Worm (Caenorhabditis elegans): ENCODE measurements around the gene nhr-105.

nhr-105 gene

DNA sequence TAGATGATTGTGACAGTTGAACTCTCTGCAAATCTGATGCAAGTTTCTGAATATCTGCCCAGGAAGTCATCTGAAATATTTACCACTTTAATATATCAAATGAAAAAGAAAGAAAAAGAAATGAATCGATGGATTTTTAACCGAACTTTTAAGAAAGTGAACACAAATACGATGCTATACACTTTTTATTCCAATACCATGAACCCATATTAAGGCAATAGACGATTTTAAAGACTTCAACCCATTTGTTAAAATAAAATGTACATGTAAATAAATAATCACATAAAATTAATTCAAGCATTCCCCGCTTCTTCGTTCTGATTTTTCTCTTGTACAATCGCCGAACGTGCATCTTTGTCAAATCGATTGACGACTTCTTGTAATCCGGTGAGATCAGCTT, 13.2 kb upstream of the nhr-105 start, which contains the start of gene ufl-1:
Gene ufl-1 (minus strand): TSS at position 70 of the 400 bp plus-strand sequence.
- no peak for TF ChIP-seq pax-1 (tag; optimal IDR thresholded peaks at IDR 0.05)
- TF ChIP-seq K02D7.2 (tag; optimal IDR thresholded peaks at IDR 0.05), result no peak
- TF ChIP-seq ceh-24 (tag; optimal IDR thresholded peaks at IDR 0.05), result no peak
- TF ChIP-seq ceh-9 (tag; optimal IDR thresholded peaks at IDR 0.05), result no peak
- TF ChIP-seq gmeb-2 (tag; optimal IDR thresholded peaks at IDR 0.05), result no peak
- no peak for TF ChIP-seq ceh-6 (GFP tag; optimal IDR thresholded peaks at IDR 0.05)
- no peak for TF ChIP-seq zip-5 (tag; optimal IDR thresholded peaks at IDR 0.05)
- TF ChIP-seq ama-1 (optimal IDR thresholded peaks at IDR 0.05), result no peak
- TF ChIP-seq C38D4.7 (GFP tag; optimal IDR thresholded peaks at IDR 0.05), result no peak
- TF ChIP-seq ahr-1 (tag; optimal IDR thresholded peaks at IDR 0.05), result no peak
- no peak for TF ChIP-seq hlh-8 (tag; optimal IDR thresholded peaks at IDR 0.05)
- no peak for TF ChIP-seq hlh-13 (GFP tag; optimal IDR thresholded peaks at IDR 0.05)
- TF ChIP-seq mec-3 (tag; optimal IDR thresholded peaks at IDR 0.05; ENCODE audit: borderline replicate concordance), result no peak
- TF ChIP-seq odd-2 (tag; optimal IDR thresholded peaks at IDR 0.05), result no peak
- TF ChIP-seq dmd-4 (tag; optimal IDR thresholded peaks at IDR 0.05; ENCODE audit: borderline replicate concordance), result no peak
- TF ChIP-seq fkh-6 (tag; optimal IDR thresholded peaks at IDR 0.05), result no peak
- TF ChIP-seq nhr-11 (tag; optimal IDR thresholded peaks at IDR 0.05), result no peak
- TF ChIP-seq madf-2 (tag; optimal IDR thresholded peaks at IDR 0.05), result no peak
- no peak for TF ChIP-seq unc-3 (GFP tag; conservative IDR thresholded peaks at IDR 0.05)
- no peak for TF ChIP-seq unc-3 (tag; optimal IDR thresholded peaks at IDR 0.05)

DNA sequence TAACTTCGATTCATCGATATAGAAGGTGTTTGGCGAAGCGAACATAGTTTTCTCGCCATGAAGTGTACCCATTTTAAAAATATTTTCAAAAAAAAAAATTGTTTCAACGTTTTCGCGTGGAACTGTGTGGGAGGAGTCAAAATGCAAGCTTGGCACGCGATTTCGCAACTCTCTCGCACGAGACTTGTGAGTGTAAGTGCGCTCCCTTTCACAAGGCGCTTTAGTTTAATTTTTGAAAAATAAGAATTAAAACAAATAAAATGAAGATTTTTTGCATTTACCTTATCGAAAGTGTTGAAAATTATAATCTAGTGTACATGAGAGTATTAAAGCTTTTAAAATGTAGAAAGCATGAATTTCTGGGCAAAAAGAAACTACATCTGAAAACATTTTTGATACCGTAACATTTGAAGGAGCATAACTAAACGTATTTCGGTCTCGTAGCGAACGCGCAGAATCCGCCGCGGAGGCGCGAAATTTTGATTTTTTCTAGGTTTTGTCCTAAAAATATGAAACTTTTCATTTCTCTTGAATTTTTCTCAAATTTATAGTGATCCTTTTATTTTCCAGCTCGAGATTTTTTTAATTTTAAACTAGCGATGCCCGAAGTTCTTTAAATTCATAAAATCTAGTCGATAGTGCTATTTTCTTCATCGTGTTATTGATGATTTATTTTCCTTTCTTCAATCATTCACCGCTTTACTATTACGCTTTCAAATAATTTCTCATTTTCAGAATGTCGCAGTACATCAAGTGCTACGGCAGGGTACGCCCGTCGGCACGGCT, 10.3 kb upstream of the nhr-105 start, which contains the start of the genes cogc-2 and klp-18:
Gene cogc-2 (minus strand): TSS at position 105 of the 786 bp plus-strand sequence.
Gene klp-18 (plus strand): TSS at position 736 of the 786 bp plus-strand sequence.
- TF ChIP-seq pag-3 (tag; optimal IDR thresholded peaks at IDR 0.05; ENCODE audit: borderline replicate concordance) (no peak), npax-4 (tag; optimal IDR thresholded peaks at IDR 0.05) (peak; percentile 19), lim-6 (tag; optimal IDR thresholded peaks at IDR 0.05) (no peak), nfya-1 (tag; optimal IDR thresholded peaks at IDR 0.05) (peak; percentile 76), hlh-6 (tag; optimal IDR thresholded peaks at IDR 0.05) (no peak), C38D4.7 (GFP tag; optimal IDR thresholded peaks at IDR 0.05) (peak; percentile 24), C08G9.2 (tag; optimal IDR thresholded peaks at IDR 0.05) (peak; percentile 21), T23F11.4 (GFP tag; optimal IDR thresholded peaks at IDR 0.05) (no peak), Y22D7AL.16 (tag; optimal IDR thresholded peaks at IDR 0.05) (peak; percentile 22), pax-1 (tag; optimal IDR thresholded peaks at IDR 0.05) (peak; percentile 46), ceh-18 (tag; optimal IDR thresholded peaks at IDR 0.05) (peak; percentile 45), hlh-8 (tag; optimal IDR thresholded peaks at IDR 0.05) (peak; percentile 44), hlh-15 (tag; optimal IDR thresholded peaks at IDR 0.05) (no peak), ceh-48 (tag; optimal IDR thresholded peaks at IDR 0.05) (peak; percentile 20), ceh-14 (tag; optimal IDR thresholded peaks at IDR 0.05) (peak; percentile 62), unc-86 (tag; optimal IDR thresholded peaks at IDR 0.05) (peak; percentile 48), sdc-2 (tag; optimal IDR thresholded peaks at IDR 0.05) (peak; percentile 45), zip-5 (tag; optimal IDR thresholded peaks at IDR 0.05) (peak; percentile 18), che-1 (tag; optimal IDR thresholded peaks at IDR 0.05) (peak; percentile 47), ref-2 (tag; optimal IDR thresholded peaks at IDR 0.05) (peak; percentile 78), unc-55 (GFP tag; optimal IDR thresholded peaks at IDR 0.05) (no peak), fax-1 (tag; optimal IDR thresholded peaks at IDR 0.05) (peak; percentile 46), dve-1 (tag; optimal IDR thresholded peaks at IDR 0.05) (no peak), ceh-22 (tag; optimal IDR thresholded peaks at IDR 0.05) (no peak), pros-1 (tag; optimal IDR thresholded peaks at IDR 0.05) (no peak), ceh-6 (GFP tag; optimal IDR thresholded peaks at IDR 0.05) (peak; percentile 45), hlh-13 (GFP tag; optimal IDR thresholded peaks at IDR 0.05) (no peak), gmeb-2 (tag; optimal IDR thresholded peaks at IDR 0.05) (peak; percentile 72), pat-9 (tag; optimal IDR thresholded peaks at IDR 0.05) (peak; percentile 9), ceh-30 (tag; optimal IDR thresholded peaks at IDR 0.05) (no peak), pha-4 (tag; optimal IDR thresholded peaks at IDR 0.05) (no peak), ama-1 (optimal IDR thresholded peaks at IDR 0.05) (no peak), ceh-9 (tag; optimal IDR thresholded peaks at IDR 0.05) (no peak), rnt-1 (tag; optimal IDR thresholded peaks at IDR 0.05) (peak; percentile 8), hlh-30 (tag; optimal IDR thresholded peaks at IDR 0.05; ENCODE audit: insufficient read depth) (peak; percentile 71), K02D7.2 (tag; optimal IDR thresholded peaks at IDR 0.05) (no peak), tbx-2 (tag; optimal IDR thresholded peaks at IDR 0.05) (peak; percentile 72), lin-11 (tag; optimal IDR thresholded peaks at IDR 0.05) (peak; percentile 29), dmd-4 (tag; optimal IDR thresholded peaks at IDR 0.05; ENCODE audit: borderline replicate concordance) (no peak), F13H6.1 (tag; optimal IDR thresholded peaks at IDR 0.05) (no peak), mec-3 (tag; optimal IDR thresholded peaks at IDR 0.05; ENCODE audit: borderline replicate concordance) (no peak)
